Fruit fly (Drosophila melanogaster): Measurements from ENCODE around the gene Cht7.

Cht7 gene

DNA sequence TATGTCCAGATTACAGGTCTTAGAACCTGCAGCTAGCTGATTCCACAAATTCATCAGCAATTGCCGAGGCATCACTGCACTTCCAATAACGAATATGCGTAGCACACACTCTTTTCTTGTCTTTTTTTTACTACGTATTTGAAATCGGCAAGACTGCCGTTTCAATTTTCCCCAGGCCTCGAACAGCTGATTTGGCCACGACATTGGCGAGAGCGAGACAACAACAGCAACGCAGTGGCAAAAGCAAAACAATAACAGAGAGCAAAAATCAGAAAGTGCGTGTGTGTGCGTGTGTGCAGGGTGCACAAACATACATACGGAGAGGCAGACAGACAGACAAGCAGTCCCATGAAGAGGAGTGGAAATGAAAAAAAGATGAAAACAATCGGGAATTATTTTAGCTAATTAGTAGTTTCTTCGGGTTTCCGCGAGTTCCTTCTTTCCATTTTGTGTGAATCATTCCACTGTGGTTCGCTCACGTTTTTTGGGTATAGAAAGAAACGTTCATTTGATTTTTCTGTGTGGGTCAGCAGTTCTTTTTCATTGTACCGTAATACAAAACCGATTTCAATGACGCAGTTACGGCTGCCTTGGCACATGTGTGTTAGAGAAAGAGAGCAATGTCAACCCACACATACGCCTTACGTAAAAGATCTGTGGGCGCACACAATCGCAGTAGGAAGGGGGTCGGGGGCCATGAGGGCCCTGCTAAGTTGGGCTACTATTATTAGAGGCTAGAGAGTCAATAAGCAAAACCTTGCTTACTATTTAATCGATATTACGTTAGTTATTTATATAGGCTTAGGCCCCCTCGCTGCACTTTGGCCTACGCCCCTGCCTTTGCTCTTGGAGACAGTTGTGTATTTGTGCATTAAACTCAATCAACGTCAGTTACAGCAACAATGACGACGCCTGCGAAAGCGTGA is 46.4 kb downstream of the Cht7 start (continued):
- 0 out of 4 replicates have a peak, but pooled peaks have one; percentile 38 for TF ChIP-seq Dll (GFP tag; IDR thresholded peaks at IDR 0.05; ENCODE audit: partially characterized antibody)
- TF ChIP-seq Bteb2 (GFP tag; optimal IDR thresholded peaks at IDR 0.05) = peak; percentile 97
- TF ChIP-seq CG31441 (GFP tag; IDR thresholded peaks at IDR 0.05) = peak; percentile 95
- peak; percentile 97 for TF ChIP-seq nmo (GFP tag; optimal IDR thresholded peaks at IDR 0.05)
- TF ChIP-seq nerfin-1 (tag; optimal IDR thresholded peaks at IDR 0.05) = peak; percentile 94
- TF ChIP-seq slou (GFP tag; optimal IDR thresholded peaks at IDR 0.05) = peak; percentile 95
- TF ChIP-seq z (GFP tag; IDR thresholded peaks at IDR 0.05) = peak; percentile 85
- TF ChIP-seq shn (GFP tag; optimal IDR thresholded peaks at IDR 0.05) = peak; percentile 98
- TF ChIP-seq CG18619 (GFP tag; optimal IDR thresholded peaks at IDR 0.05) = peak; percentile 99
- TF ChIP-seq CG34422 (GFP tag; IDR thresholded peaks at IDR 0.05) = peak; percentile 99
- peak; percentile 31; the same call in 1 of the 2 replicates for TF ChIP-seq unc-4 (GFP tag; IDR thresholded peaks at IDR 0.05; ENCODE audit: partially characterized antibody)
- TF ChIP-seq ham (GFP tag; IDR thresholded peaks at IDR 0.05) = peak; percentile 97
- peak; percentile 99 for TF ChIP-seq pum (GFP tag; optimal IDR thresholded peaks at IDR 0.05)
- peak; percentile 98 for TF ChIP-seq CG1792 (GFP tag; optimal IDR thresholded peaks at IDR 0.05)
- peak; percentile 97 for TF ChIP-seq HmgD (GFP tag; optimal IDR thresholded peaks at IDR 0.05)
- TF ChIP-seq CG3163 (GFP tag; optimal IDR thresholded peaks at IDR 0.05) = peak; percentile 93
- peak; percentile 98 for TF ChIP-seq danr (GFP tag; IDR thresholded peaks at IDR 0.05)
- TF ChIP-seq Doc2 (GFP tag; IDR thresholded peaks at IDR 0.05) = peak; percentile 98
- TF ChIP-seq C15 (GFP tag; IDR thresholded peaks at IDR 0.05) = peak; percentile 98
- TF ChIP-seq CG6791 (GFP tag; IDR thresholded peaks at IDR 0.05; ENCODE audit: partially characterized antibody) = no peak
- TF ChIP-seq CG43689 (GFP tag; IDR thresholded peaks at IDR 0.05) = peak; percentile 99
- TF ChIP-seq CG3065 (GFP tag; optimal IDR thresholded peaks at IDR 0.05) = peak; percentile 96
- TF ChIP-seq Camta (GFP tag; optimal IDR thresholded peaks at IDR 0.05) = peak; percentile 98
- peak; percentile 7 for TF ChIP-seq Dp (GFP tag; optimal IDR thresholded peaks at IDR 0.05)
- TF ChIP-seq CG18476 (GFP tag; optimal IDR thresholded peaks at IDR 0.05) = peak; percentile 97
- TF ChIP-seq Neu2 (GFP tag; optimal IDR thresholded peaks at IDR 0.05; ENCODE audit: borderline replicate concordance) = peak; percentile 95
- TF ChIP-seq Ets65A (GFP tag) = peak; percentile 100
- peak; percentile 91 for TF ChIP-seq CG4360 (GFP tag; IDR thresholded peaks at IDR 0.05)
- peak; percentile 93 for TF ChIP-seq nom (GFP tag; optimal IDR thresholded peaks at IDR 0.05)
- peak; percentile 79 for TF ChIP-seq Deaf1 (tag; optimal IDR thresholded peaks at IDR 0.05)
- TF ChIP-seq CG11085 (GFP tag; IDR thresholded peaks at IDR 0.05) = peak; percentile 99
- peak; percentile 96 for TF ChIP-seq CG6854 (GFP tag; optimal IDR thresholded peaks at IDR 0.05)
- peak; percentile 98 for TF ChIP-seq CG12744 (GFP tag; optimal IDR thresholded peaks at IDR 0.05)
- peak; percentile 92 for TF ChIP-seq kni (GFP tag; optimal IDR thresholded peaks at IDR 0.05)
- TF ChIP-seq HLH3B (GFP tag; IDR thresholded peaks at IDR 0.05) = peak; percentile 99
- TF ChIP-seq CG8478 (optimal IDR thresholded peaks at IDR 0.05) = no peak
- peak; percentile 98 for TF ChIP-seq Fer3 (tag; optimal IDR thresholded peaks at IDR 0.05)
- peak; percentile 97 for TF ChIP-seq Ssrp (tag; optimal IDR thresholded peaks at IDR 0.05)
- TF ChIP-seq Awh (GFP tag; IDR thresholded peaks at IDR 0.05) = peak; percentile 99
- TF ChIP-seq gcm2 (GFP tag; optimal IDR thresholded peaks at IDR 0.05) = peak; percentile 98
- TF ChIP-seq CG12769 (tag; optimal IDR thresholded peaks at IDR 0.05) = peak; percentile 99
- peak; percentile 99 for TF ChIP-seq Xbp1 (GFP tag; optimal IDR thresholded peaks at IDR 0.05)
- no peak for TF ChIP-seq knrl (GFP tag; IDR thresholded peaks at IDR 0.05; ENCODE audit: partially characterized antibody)
- peak; percentile 99 for TF ChIP-seq Hr3 (GFP tag; optimal IDR thresholded peaks at IDR 0.05)
- no peak for TF ChIP-seq pan (optimal IDR thresholded peaks at IDR 0.05)
- peak in 1 of 2 experiments; percentile 100 for TF ChIP-seq pan (GFP tag; optimal IDR thresholded peaks at IDR 0.05 in 1 of 2, IDR thresholded peaks at IDR 0.05 in 1 of 2)
- peak; percentile 97 for TF ChIP-seq GATAe (GFP tag; conservative IDR thresholded peaks at IDR 0.05)
- peak; percentile 99 for TF ChIP-seq al (GFP tag; IDR thresholded peaks at IDR 0.05)
- peak; percentile 98 for TF ChIP-seq CG13123 (GFP tag; optimal IDR thresholded peaks at IDR 0.05)

Measured in whole organism, embryonic.